Worm (Caenorhabditis elegans) whole organism, L4 larva: ENCODE data around the gene F49C5.9.

Experiments used
- F10B5.3 ChIP-seq: sonication (generic microtip); optimal IDR thresholded peaks from 2 replicates; lab custom pipeline; 2016; ENCODE audit warnings: mild to moderate bottlenecking, missing genetic modification characterization, missing compliant biosample characterization
- F26F4.8 ChIP-seq: fragments of 200-800 bp; sonication (Bioruptor generic); conservative IDR thresholded peaks from 2 replicates; pipeline ENCODE4 v1.3.6; 2022; ENCODE audit warnings: missing genetic modification characterization, missing compliant biosample characterization
- F49E8.2 ChIP-seq: sonication (generic microtip); optimal IDR thresholded peaks from 2 replicates; lab custom pipeline; 2016; ENCODE audit warnings: missing compliant biosample characterization, mild to moderate bottlenecking, missing genetic modification characterization, borderline replicate concordance
- T26A8.4 ChIP-seq: fragments of 200-800 bp; sonication (Bioruptor generic); IDR thresholded peaks from 2 replicates; pipeline ENCODE4 v1.3.6; 2022; ENCODE audit warnings: missing genetic modification characterization, missing compliant biosample characterization
- Y48G9A.11 ChIP-seq: fragments of 200-800 bp; sonication (Bioruptor generic); IDR thresholded peaks from 2 replicates; pipeline ENCODE4 v1.3.6; 2022; ENCODE audit warnings: missing genetic modification reagents, missing genetic modification characterization, missing compliant biosample characterization
- Y5F2A.4 ChIP-seq: fragments of 200-800 bp; sonication (Bioruptor generic); optimal IDR thresholded peaks from 2 replicates; lab custom pipeline; 2018; ENCODE audit warnings: mild to moderate bottlenecking, missing genetic modification characterization, missing compliant biosample characterization
- ZK337.2 ChIP-seq: fragments of 200-800 bp; sonication (Bioruptor generic); IDR thresholded peaks from 2 replicates; pipeline ENCODE4 v1.3.6; 2022; ENCODE audit warnings: missing genetic modification reagents, missing genetic modification characterization, missing compliant biosample characterization
- arid-1 ChIP-seq: fragments of 200-800 bp; sonication (Bioruptor generic); conservative IDR thresholded peaks from 2 replicates; pipeline ENCODE4 v1.3.6; 2022; ENCODE audit warnings: missing genetic modification reagents, missing genetic modification characterization, missing compliant biosample characterization
- ceh-44 ChIP-seq: fragments of 200-800 bp; sonication (Bioruptor generic); IDR thresholded peaks from 2 replicates; pipeline ENCODE4 v1.3.6; 2022; ENCODE audit warnings: missing genetic modification reagents, missing genetic modification characterization, missing compliant biosample characterization
- ctbp-1 ChIP-seq: fragments of 200-800 bp; sonication (Bioruptor generic); IDR thresholded peaks from 2 replicates; pipeline ENCODE4 v1.3.6; 2022; ENCODE audit warnings: missing genetic modification reagents, missing genetic modification characterization, missing compliant biosample characterization
- daf-16 ChIP-seq, 3 experiments: sonication (generic microtip); optimal IDR thresholded peaks; 2 replicates each; lab custom pipeline; 2016 to 2017; ENCODE audit warnings: missing genetic modification characterization in 3 of 3, missing genetic modification reagents in 3 of 3, mild to moderate bottlenecking in 2 of 3, missing compliant biosample characterization in 2 of 3, missing biosample characterization in 1 of 3, moderate library complexity in 1 of 3
- daf-19 ChIP-seq: fragments of 200-800 bp; sonication (Bioruptor generic); conservative IDR thresholded peaks from 2 replicates; pipeline ENCODE4 v1.3.6; 2022; ENCODE audit warnings: missing genetic modification characterization, missing compliant biosample characterization
- dmd-6 ChIP-seq: fragments of 200-800 bp; sonication (Bioruptor generic); IDR thresholded peaks from 2 replicates; pipeline ENCODE4 v1.3.6; 2022; ENCODE audit warnings: missing genetic modification reagents, missing genetic modification characterization, missing compliant biosample characterization
- dmd-8 ChIP-seq: fragments of 200-800 bp; sonication (Bioruptor generic); IDR thresholded peaks from 2 replicates; pipeline ENCODE4 v1.3.6; 2022; ENCODE audit warnings: missing genetic modification characterization, missing compliant biosample characterization
- duxl-1 ChIP-seq: sonication (generic microtip); optimal IDR thresholded peaks from 2 replicates; lab custom pipeline; 2016; ENCODE audit warnings: mild to moderate bottlenecking, missing genetic modification characterization, moderate library complexity, missing compliant biosample characterization; ENCODE audit not compliant: poor library complexity
- dve-1 ChIP-seq: sonication (generic microtip); optimal IDR thresholded peaks from 2 replicates; lab custom pipeline; 2017; ENCODE audit warnings: antibody characterized with exemption, mild to moderate bottlenecking, missing genetic modification characterization, missing compliant biosample characterization; ENCODE audit not compliant: insufficient read depth
- egl-43 ChIP-seq: fragments of 200-800 bp; sonication (Bioruptor generic); IDR thresholded peaks from 2 replicates; pipeline ENCODE4 v1.3.6; 2022; ENCODE audit warnings: missing genetic modification reagents, missing genetic modification characterization, missing compliant biosample characterization
- hif-1 ChIP-seq, 2 experiments: sonication (generic microtip); optimal IDR thresholded peaks; 2 replicates each; lab custom pipeline; 2016 to 2017; ENCODE audit warnings: missing compliant biosample characterization in 2 of 2, missing genetic modification characterization in 2 of 2, missing genetic modification reagents in 2 of 2, missing genotype in 2 of 2, mild to moderate bottlenecking in 1 of 2
- hlh-11 ChIP-seq: fragments of 200-800 bp; sonication (Bioruptor generic); optimal IDR thresholded peaks from 2 replicates; lab custom pipeline; 2018; ENCODE audit warnings: mild to moderate bottlenecking, missing genetic modification characterization, missing compliant biosample characterization
- hlh-30 ChIP-seq: sonication (generic microtip); optimal IDR thresholded peaks from 2 replicates; lab custom pipeline; 2017; ENCODE audit warnings: antibody characterized with exemption, mild to moderate bottlenecking, missing genetic modification characterization, missing compliant biosample characterization; ENCODE audit not compliant: insufficient read depth
- hmg-1.1 ChIP-seq: fragments of 200-800 bp; sonication (Bioruptor generic); IDR thresholded peaks from 2 replicates; pipeline ENCODE4 v1.3.6; 2022; ENCODE audit warnings: missing genetic modification reagents, missing genetic modification characterization, missing compliant biosample characterization
- lim-7 ChIP-seq: fragments of 200-800 bp; sonication (Bioruptor generic); IDR thresholded peaks from 2 replicates; pipeline ENCODE4 v1.3.6; 2022; ENCODE audit warnings: missing genetic modification characterization, missing compliant biosample characterization
- lin-13 ChIP-seq: fragments of 150-350 bp; optimal IDR thresholded peaks from 2 replicates; lab custom pipeline; 2014; ENCODE audit warnings: missing biosample characterization, missing genetic modification reagents, missing genetic modification characterization
- lin-38 ChIP-seq: fragments of 200-800 bp; sonication (Bioruptor generic); IDR thresholded peaks from 2 replicates; pipeline ENCODE4 v1.3.6; 2022; ENCODE audit warnings: missing genetic modification reagents, missing genetic modification characterization, missing compliant biosample characterization
- madf-5 ChIP-seq, 2 experiments: fragments of 200-800 bp; sonication (Bioruptor generic); IDR thresholded peaks; 2 replicates each; pipeline ENCODE4 v1.3.6; 2022; ENCODE audit warnings: missing compliant biosample characterization in 2 of 2, missing genetic modification characterization in 2 of 2
- madf-9 ChIP-seq: fragments of 200-800 bp; sonication (Bioruptor generic); conservative IDR thresholded peaks from 2 replicates; pipeline ENCODE4 v1.3.6; 2022; ENCODE audit warnings: missing genetic modification reagents, missing genetic modification characterization, missing compliant biosample characterization
- mdt-29 ChIP-seq: fragments of 200-800 bp; sonication (Bioruptor generic); IDR thresholded peaks from 2 replicates; pipeline ENCODE4 v1.3.6; 2022; ENCODE audit warnings: missing genetic modification reagents, missing genetic modification characterization, missing compliant biosample characterization
- mes-2 ChIP-seq: sonication (generic microtip); optimal IDR thresholded peaks from 2 replicates; lab custom pipeline; 2016; ENCODE audit warnings: missing genotype, mild to moderate bottlenecking, missing genetic modification characterization, missing compliant biosample characterization; ENCODE audit not compliant: poor library complexity, severe bottlenecking
- mxl-2 ChIP-seq: fragments of 200-800 bp; sonication (Bioruptor generic); conservative IDR thresholded peaks from 2 replicates; pipeline ENCODE4 v1.3.6; 2022; ENCODE audit warnings: missing genetic modification reagents, missing genetic modification characterization, missing compliant biosample characterization
- nhr-102 ChIP-seq: sonication (generic microtip); optimal IDR thresholded peaks from 2 replicates; lab custom pipeline; 2016; ENCODE audit warnings: mild to moderate bottlenecking, missing genetic modification characterization, moderate library complexity, missing compliant biosample characterization
- nhr-28 ChIP-seq: fragments of 150-350 bp; optimal IDR thresholded peaks from 2 replicates; lab custom pipeline; 2014; ENCODE audit warnings: missing biosample characterization, missing genetic modification characterization
- nhr-48 ChIP-seq: sonication (generic microtip); optimal IDR thresholded peaks from 2 replicates; lab custom pipeline; 2016; ENCODE audit warnings: mild to moderate bottlenecking, missing genetic modification characterization, missing compliant biosample characterization
- nhr-77 ChIP-seq: fragments of 150-350 bp; optimal IDR thresholded peaks from 2 replicates; lab custom pipeline; 2014; ENCODE audit warnings: missing biosample characterization, missing genetic modification characterization
- php-3 ChIP-seq: fragments of 200-800 bp; sonication (Bioruptor generic); IDR thresholded peaks from 2 replicates; pipeline ENCODE4 v1.3.6; 2022; ENCODE audit warnings: missing genetic modification reagents, missing genetic modification characterization, missing compliant biosample characterization
- pqm-1 ChIP-seq: sonication (generic microtip); optimal IDR thresholded peaks from 2 replicates; lab custom pipeline; 2017; ENCODE audit warnings: missing biosample characterization, missing genetic modification characterization
- rbr-2 ChIP-seq: sonication (generic microtip); optimal IDR thresholded peaks from 2 replicates; lab custom pipeline; 2016; ENCODE audit warnings: missing genotype, missing genetic modification characterization, missing compliant biosample characterization
- set-16 ChIP-seq: fragments of 200-800 bp; sonication (Bioruptor generic); IDR thresholded peaks from 2 replicates; pipeline ENCODE4 v1.3.6; 2022; ENCODE audit warnings: missing genetic modification reagents, missing genetic modification characterization, missing compliant biosample characterization
- snpc-1.2 ChIP-seq: fragments of 200-800 bp; sonication (Bioruptor generic); IDR thresholded peaks from 2 replicates; pipeline ENCODE4 v1.3.6; 2022; ENCODE audit warnings: missing genetic modification reagents, missing genetic modification characterization, missing compliant biosample characterization
- spr-1 ChIP-seq: sonication (generic microtip); optimal IDR thresholded peaks from 2 replicates; lab custom pipeline; 2016; ENCODE audit warnings: mild to moderate bottlenecking, missing genetic modification characterization, missing compliant biosample characterization
- spr-3 ChIP-seq: fragments of 200-800 bp; sonication (Bioruptor generic); optimal IDR thresholded peaks from 2 replicates; lab custom pipeline; 2018; ENCODE audit warnings: mild to moderate bottlenecking, missing genetic modification characterization, missing compliant biosample characterization
- tra-1 ChIP-seq: fragments of 200-800 bp; sonication (Bioruptor generic); IDR thresholded peaks from 2 replicates; pipeline ENCODE4 v1.3.6; 2022; ENCODE audit warnings: missing genetic modification reagents, missing genetic modification characterization, missing compliant biosample characterization
- unc-130 ChIP-seq: sonication (generic microtip); optimal IDR thresholded peaks from 2 replicates; lab custom pipeline; 2016; ENCODE audit warnings: missing genetic modification reagents, missing genetic modification characterization, missing compliant biosample characterization
- vab-7 ChIP-seq: fragments of 200-800 bp; sonication (Bioruptor generic); IDR thresholded peaks from 2 replicates; pipeline ENCODE4 v1.3.6; 2022; ENCODE audit warnings: missing genetic modification reagents, missing genetic modification characterization, missing compliant biosample characterization
- zfp-2 ChIP-seq: sonication (generic microtip); optimal IDR thresholded peaks from 2 replicates; lab custom pipeline; 2016; ENCODE audit warnings: mild to moderate bottlenecking, missing genetic modification characterization, missing compliant biosample characterization
- zfp-3 ChIP-seq: fragments of 200-800 bp; sonication (Bioruptor generic); conservative IDR thresholded peaks from 2 replicates; pipeline ENCODE4 v1.3.6; 2022; ENCODE audit warnings: missing genetic modification reagents, missing genetic modification characterization, missing compliant biosample characterization
- zip-2 ChIP-seq: fragments of 150-350 bp; optimal IDR thresholded peaks from 2 replicates; lab custom pipeline; 2014; ENCODE audit warnings: missing biosample characterization, missing genetic modification characterization

F49C5.9 gene

DNA sequence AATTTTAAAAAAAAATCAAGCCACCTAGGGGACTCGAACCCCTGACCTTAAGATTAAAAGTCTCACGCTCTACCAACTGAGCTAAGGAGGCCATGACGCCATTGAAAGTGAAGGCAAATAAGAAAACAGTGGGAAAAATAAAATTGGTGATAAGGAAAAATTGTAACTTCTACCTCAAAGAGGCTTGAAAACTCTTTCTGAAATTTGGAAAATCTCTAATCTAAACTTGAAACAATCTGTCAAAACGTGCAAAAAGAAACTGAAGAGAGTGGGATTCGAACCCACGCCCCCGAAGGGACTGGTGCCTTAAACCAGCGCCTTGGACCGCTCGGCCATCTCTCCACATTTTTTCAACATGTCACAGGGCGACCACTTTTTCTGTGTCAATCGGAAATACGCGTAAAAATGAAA lies 2.8 kb downstream of the F49C5.9 start:
- peak in 1 of 2 experiments; percentile 68; a peak in 1 of 4 replicates for TF ChIP-seq madf-5 (GFP tag; IDR thresholded peaks at IDR 0.05; lab: Robert Waterston, UW)
- peak; percentile 42 for TF ChIP-seq mes-2
- peak; percentile 85 for TF ChIP-seq lim-7
- TF ChIP-seq mdt-29 (GFP tag; lab: Robert Waterston, UW) = 0 out of 2 replicates have a peak, but pooled peaks have one; percentile 19
- peak; percentile 47 for TF ChIP-seq zip-2 (tag; lab: Kevin White, UChicago)
- TF ChIP-seq F26F4.8 (GFP tag; lab: Robert Waterston, UW) = 0 out of 2 replicates have a peak, but pooled peaks have one; percentile 8
- TF ChIP-seq daf-16 (GFP tag; optimal IDR thresholded peaks at IDR 0.05; lab: Kevin White, UChicago) = peak in 1 of 2 experiments; percentile 84
- TF ChIP-seq daf-16 (tag; optimal IDR thresholded peaks at IDR 0.05; lab: Kevin White, UChicago) = peak; percentile 74
- peak; percentile 51 for TF ChIP-seq F49E8.2
- peak; percentile 76 for TF ChIP-seq vab-7 (GFP tag; lab: Robert Waterston, UW)
- 0 out of 2 replicates have a peak, but pooled peaks have one; percentile 52 for TF ChIP-seq ZK337.2
- peak; percentile 55 for TF ChIP-seq hmg-1.1 (GFP tag; lab: Robert Waterston, UW)
- 0 out of 2 replicates have a peak, but pooled peaks have one; percentile 47 for TF ChIP-seq tra-1 (GFP tag; lab: Robert Waterston, UW)
- TF ChIP-seq lin-13 (GFP tag; lab: Kevin White, UChicago) = peak; percentile 34
- TF ChIP-seq ctbp-1 (GFP tag; lab: Robert Waterston, UW) = peak; percentile 73
- peak; percentile 11 for TF ChIP-seq pqm-1 (tag; lab: Kevin White, UChicago)
- TF ChIP-seq T26A8.4 (GFP tag; lab: Robert Waterston, UW) = peak; percentile 77
- TF ChIP-seq mxl-2 = 0 out of 2 replicates have a peak, but pooled peaks have one; percentile 27
- TF ChIP-seq ceh-44 (GFP tag; lab: Robert Waterston, UW) = peak; percentile 73; the same call in 1 of the 2 replicates
- peak; percentile 47 for TF ChIP-seq dmd-6 (GFP tag; lab: Robert Waterston, UW)
- TF ChIP-seq nhr-28 = peak; percentile 12
- peak; percentile 10 for TF ChIP-seq F10B5.3 (tag; lab: Kevin White, UChicago)
- TF ChIP-seq nhr-102 = peak; percentile 72
- TF ChIP-seq dve-1 = peak; percentile 74
- 0 out of 2 replicates have a peak, but pooled peaks have one; percentile 12 for TF ChIP-seq madf-9 (GFP tag; lab: Robert Waterston, UW)
- peak; percentile 47 for TF ChIP-seq spr-3 (GFP tag; lab: Kevin White, UChicago)
- peak; percentile 72; the same call in 1 of the 2 replicates for TF ChIP-seq Y48G9A.11 (GFP tag; lab: Robert Waterston, UW)
- 0 out of 2 replicates have a peak, but pooled peaks have one; percentile 62 for TF ChIP-seq dmd-8 (GFP tag; lab: Robert Waterston, UW)
- peak; percentile 35 for TF ChIP-seq nhr-77 (tag; lab: Kevin White, UChicago)
- peak; percentile 79 for TF ChIP-seq lin-38 (GFP tag; lab: Robert Waterston, UW)
- peak; percentile 27 for TF ChIP-seq rbr-2 (tag; lab: Kevin White, UChicago)
- peak; percentile 23 for TF ChIP-seq zfp-2
- peak; percentile 66; the same call in 1 of the 2 replicates for TF ChIP-seq snpc-1.2
- peak; percentile 15 for TF ChIP-seq hlh-11 (tag; lab: Kevin White, UChicago)
- TF ChIP-seq php-3 (GFP tag; lab: Robert Waterston, UW) = peak; percentile 64; the same call in 1 of the 2 replicates
- peak; percentile 49 for TF ChIP-seq spr-1 (tag; lab: Kevin White, UChicago)
- TF ChIP-seq zfp-3 (GFP tag; lab: Robert Waterston, UW) = peak; percentile 80
- TF ChIP-seq arid-1 = 0 out of 2 replicates have a peak, but pooled peaks have one; percentile 17
- peak; percentile 62 for TF ChIP-seq unc-130 (GFP tag; lab: Kevin White, UChicago)
- TF ChIP-seq daf-19 (GFP tag; lab: Robert Waterston, UW) = peak; percentile 84
- TF ChIP-seq egl-43 = peak; percentile 70; the same call in 1 of the 2 replicates
- TF ChIP-seq duxl-1 = peak; percentile 65
- peak; percentile 35 for TF ChIP-seq hlh-30
- TF ChIP-seq set-16 = peak; percentile 15; the same call in 1 of the 2 replicates
- peak; percentile 32 for TF ChIP-seq nhr-48 (tag; lab: Kevin White, UChicago)
- peak in 1 of 2 experiments; percentile 39 for TF ChIP-seq hif-1 (tag; optimal IDR thresholded peaks at IDR 0.05; lab: Kevin White, UChicago)
- TF ChIP-seq Y5F2A.4 (GFP tag; lab: Kevin White, UChicago) = peak; percentile 66
